Worm (Caenorhabditis elegans) whole organism, early embryonic: ENCODE measurements around the gene gsto-1.

Source experiments
- B0310.2 ChIP-seq: sonication (generic microtip); optimal IDR thresholded peaks from 2 replicates; lab custom pipeline; 2016; ENCODE audit warnings: mild to moderate bottlenecking, missing genetic modification characterization, missing compliant biosample characterization
- F13C5.2 ChIP-seq: sonication (generic microtip); optimal IDR thresholded peaks from 2 replicates; lab custom pipeline; 2017; ENCODE audit warnings: mild to moderate bottlenecking, missing genetic modification characterization, inconsistent platforms, missing compliant biosample characterization
- aly-1 ChIP-seq: sonication (generic microtip); optimal IDR thresholded peaks from 2 replicates; lab custom pipeline; 2016; ENCODE audit warnings: missing genetic modification characterization, missing compliant biosample characterization
- ama-1 ChIP-seq: fragments of 150-350 bp; optimal IDR thresholded peaks from 2 replicates; lab custom pipeline; 2014
- ceh-13 ChIP-seq: fragments of 200-800 bp; sonication (Bioruptor generic); optimal IDR thresholded peaks from 2 replicates; lab custom pipeline; 2018; ENCODE audit warnings: mild to moderate bottlenecking, missing genetic modification characterization, missing compliant biosample characterization
- ceh-36 ChIP-seq: sonication (generic microtip); optimal IDR thresholded peaks from 2 replicates; lab custom pipeline; 2016; ENCODE audit warnings: missing genetic modification characterization, inconsistent platforms, missing compliant biosample characterization
- ets-7 ChIP-seq: sonication (generic microtip); optimal IDR thresholded peaks from 2 replicates; lab custom pipeline; 2016; ENCODE audit warnings: missing genotype, missing genetic modification characterization, missing compliant biosample characterization
- flt-1 ChIP-seq: fragments of 200-800 bp; sonication (Bioruptor generic); IDR thresholded peaks from 2 replicates; pipeline ENCODE4 v1.3.6; 2022; ENCODE audit warnings: missing genetic modification characterization, missing compliant biosample characterization
- hmbx-1 ChIP-seq: sonication (generic microtip); optimal IDR thresholded peaks from 2 replicates; lab custom pipeline; 2016; ENCODE audit warnings: mild to moderate bottlenecking, missing genetic modification characterization, missing compliant biosample characterization
- hmg-4 ChIP-seq: fragments of 200-800 bp; sonication (Bioruptor generic); optimal IDR thresholded peaks from 2 replicates; lab custom pipeline; 2018; ENCODE audit warnings: mild to moderate bottlenecking, missing genetic modification characterization, missing compliant biosample characterization
- hnd-1 ChIP-seq: sonication (generic microtip); optimal IDR thresholded peaks from 2 replicates; lab custom pipeline; 2016; ENCODE audit warnings: missing genetic modification characterization, missing compliant biosample characterization
- pes-1 ChIP-seq: fragments of 200-800 bp; sonication (Bioruptor generic); IDR thresholded peaks from 2 replicates; pipeline ENCODE4 v1.3.6; 2022; ENCODE audit warnings: missing genetic modification reagents, missing genetic modification characterization, missing compliant biosample characterization
- scrt-1 ChIP-seq: fragments of 200-800 bp; sonication (Bioruptor generic); IDR thresholded peaks from 2 replicates; pipeline ENCODE4 v1.3.6; 2022; ENCODE audit warnings: missing genetic modification characterization, missing compliant biosample characterization
- sea-1 ChIP-seq: fragments of 200-800 bp; sonication (Bioruptor generic); conservative IDR thresholded peaks from 2 replicates; pipeline ENCODE4 v1.3.6; 2022; ENCODE audit warnings: missing genetic modification characterization, missing compliant biosample characterization
- tbx-11 ChIP-seq: fragments of 200-800 bp; sonication (Bioruptor generic); IDR thresholded peaks from 2 replicates; pipeline ENCODE4 v1.3.6; 2022; ENCODE audit warnings: missing genetic modification characterization, missing compliant biosample characterization
- tbx-37 ChIP-seq: fragments of 200-800 bp; sonication (Bioruptor generic); conservative IDR thresholded peaks from 2 replicates; pipeline ENCODE4 v1.3.6; 2022; ENCODE audit warnings: missing genetic modification reagents, missing genetic modification characterization, missing compliant biosample characterization
- tra-4 ChIP-seq: sonication (generic microtip); optimal IDR thresholded peaks from 2 replicates; lab custom pipeline; 2017; ENCODE audit warnings: missing genetic modification characterization, missing compliant biosample characterization

gsto-1 gene

ce11 chrIII:7903427-7903826, 43.4 kb downstream of the gsto-1 start:
- no peak for TF ChIP-seq tbx-11 (GFP tag; lab: Robert Waterston, UW)
- no peak for TF ChIP-seq flt-1
- TF ChIP-seq F13C5.2 (tag; lab: Kevin White, UChicago) = no peak
- no peak for TF ChIP-seq ets-7 (tag; lab: Kevin White, UChicago)
- TF ChIP-seq sea-1 (GFP tag; lab: Robert Waterston, UW) = no peak
- no peak for TF ChIP-seq tbx-37
- TF ChIP-seq pes-1 = no peak
- TF ChIP-seq aly-1 (tag; lab: Kevin White, UChicago) = no peak
- TF ChIP-seq ama-1 (lab: Kevin White, UChicago) = no peak
- no peak for TF ChIP-seq hmbx-1 (tag; lab: Kevin White, UChicago)
- no peak for TF ChIP-seq hnd-1 (tag; lab: Kevin White, UChicago)
- no peak for TF ChIP-seq ceh-13 (GFP tag; lab: Kevin White, UChicago)
- TF ChIP-seq ceh-36 (tag; lab: Kevin White, UChicago) = no peak
- TF ChIP-seq tra-4 (tag; lab: Kevin White, UChicago) = no peak
- TF ChIP-seq B0310.2 (tag; lab: Kevin White, UChicago) = no peak
- no peak for TF ChIP-seq hmg-4 (GFP tag; lab: Kevin White, UChicago)

- TF ChIP-seq hnd-1 (tag; lab: Kevin White, UChicago) = no peak
- no peak for TF ChIP-seq ets-7 (tag; lab: Kevin White, UChicago)
- TF ChIP-seq B0310.2 (tag; lab: Kevin White, UChicago) = no peak
- no peak for TF ChIP-seq tbx-11 (GFP tag; lab: Robert Waterston, UW)
- no peak for TF ChIP-seq ama-1 (lab: Kevin White, UChicago)
- TF ChIP-seq flt-1 = no peak
Measured at ce11 chrIII:7900733-7901132, 46.1 kb downstream of the gsto-1 start, which contains the start of gene best-24. Gene best-24 (plus strand): TSS chrIII:7901033.

- TF ChIP-seq ets-7 (tag; lab: Kevin White, UChicago) (no peak), ama-1 (lab: Kevin White, UChicago) (no peak), B0310.2 (tag; lab: Kevin White, UChicago) (no peak), tra-4 (tag; lab: Kevin White, UChicago) (no peak), scrt-1 (GFP tag; lab: Robert Waterston, UW) (no peak)
Measured at ce11 chrIII:7897733-7898132, 49.1 kb downstream of the gsto-1 start.

- no peak for TF ChIP-seq ets-7 (tag; lab: Kevin White, UChicago)
Measured at ce11 chrIII:7896925-7897324, 49.9 kb downstream of the gsto-1 start, which contains the start of gene ZK688.10. Gene ZK688.10 (minus strand): TSS chrIII:7897025.
